Worm (Caenorhabditis elegans) whole organism, midembryonic: ENCODE measurements around the gene K08E4.8.

Experiments
- T22C8.4 ChIP-seq: fragments of 200-800 bp; sonication (Bioruptor generic); IDR thresholded peaks from 2 replicates; pipeline ENCODE4 v1.3.6; 2022; ENCODE audit warnings: missing genetic modification characterization, missing compliant biosample characterization
- med-1 ChIP-seq: sonication (generic microtip); optimal IDR thresholded peaks from 2 replicates; lab custom pipeline; 2017; ENCODE audit warnings: missing genetic modification characterization, mild to moderate bottlenecking, missing compliant biosample characterization, antibody characterized with exemption, missing genetic modification reagents; ENCODE audit not compliant: insufficient read depth

ce11 chrIV:12029722-12030182, 31.4 kb downstream of the K08E4.8 start, which contains the start of gene T12G3.11:
- no peak for TF ChIP-seq T22C8.4
- no peak for TF ChIP-seq med-1 (GFP tag; lab: Kevin White, UChicago)
